Fruit fly (Drosophila melanogaster): ENCODE data around the gene unk.

The unk gene

dm6 chr3R:23173393-23173981 is 15.8 kb upstream of the unk start, which contains the start of gene CG46310:
Gene CG46310, plus strand, starts transcription at chr3R:23173873.
- TF ChIP-seq D1 (tag; optimal IDR thresholded peaks at IDR 0.05), result peak; percentile 59
- TF ChIP-seq CG10348 (GFP tag; IDR thresholded peaks at IDR 0.05), result no peak
- TF ChIP-seq Ets98B (GFP tag; IDR thresholded peaks at IDR 0.05), result peak; percentile 79
- peak; percentile 68 for TF ChIP-seq CG15710 (tag; optimal IDR thresholded peaks at IDR 0.05)
- peak; percentile 64 for TF ChIP-seq CG17806 (tag; optimal IDR thresholded peaks at IDR 0.05)
- TF ChIP-seq CG32121 (GFP tag; IDR thresholded peaks at IDR 0.05), result peak; percentile 87
- TF ChIP-seq fd96Ca (GFP tag; IDR thresholded peaks at IDR 0.05), result no peak; the same call in 1 of the 3 replicates
- peak; percentile 96 for TF ChIP-seq Snoo (tag; optimal IDR thresholded peaks at IDR 0.05)
- peak; percentile 47 for TF ChIP-seq CG13204 (GFP tag; optimal IDR thresholded peaks at IDR 0.05)
- TF ChIP-seq gl (tag; optimal IDR thresholded peaks at IDR 0.05), result peak; percentile 42
- TF ChIP-seq CG8159 (tag; optimal IDR thresholded peaks at IDR 0.05), result peak; percentile 78
- TF ChIP-seq Pif1B (GFP tag; optimal IDR thresholded peaks at IDR 0.05), result peak; percentile 62
- TF ChIP-seq CG9948 (tag; optimal IDR thresholded peaks at IDR 0.05), result peak; percentile 53
- peak; percentile 83 for TF ChIP-seq CG12605 (GFP tag; IDR thresholded peaks at IDR 0.05)
- TF ChIP-seq CG14655 (GFP tag; optimal IDR thresholded peaks at IDR 0.05), result peak; percentile 77
- no peak for TF ChIP-seq CG34367 (tag; optimal IDR thresholded peaks at IDR 0.05)
- peak; percentile 58 for TF ChIP-seq EcR (GFP tag; optimal IDR thresholded peaks at IDR 0.05)
- TF ChIP-seq CG4496 (GFP tag; IDR thresholded peaks at IDR 0.05), result peak; percentile 89
- TF ChIP-seq rn (GFP tag; IDR thresholded peaks at IDR 0.05), result peak; percentile 83
- TF ChIP-seq CG8301 (tag; optimal IDR thresholded peaks at IDR 0.05), result peak; percentile 68
- TF ChIP-seq Pif1A (GFP tag; optimal IDR thresholded peaks at IDR 0.05), result peak; percentile 76

- TF ChIP-seq gl (tag; optimal IDR thresholded peaks at IDR 0.05), result no peak
Measured at dm6 chr3R:23171867-23172266, 14.2 kb upstream of the unk start.

- TF ChIP-seq gl (tag; optimal IDR thresholded peaks at IDR 0.05), result no peak
- no peak for TF ChIP-seq CG13204 (GFP tag; optimal IDR thresholded peaks at IDR 0.05)
- no peak for TF ChIP-seq Ets98B (GFP tag; IDR thresholded peaks at IDR 0.05)
- no peak for TF ChIP-seq Snoo (tag; optimal IDR thresholded peaks at IDR 0.05)
- TF ChIP-seq rn (GFP tag; IDR thresholded peaks at IDR 0.05), result no peak
- no peak for TF ChIP-seq CG12605 (GFP tag; IDR thresholded peaks at IDR 0.05)
- TF ChIP-seq CG8159 (tag; optimal IDR thresholded peaks at IDR 0.05), result no peak
- no peak for TF ChIP-seq CG9948 (tag; optimal IDR thresholded peaks at IDR 0.05)
- no peak for TF ChIP-seq CG34367 (tag; optimal IDR thresholded peaks at IDR 0.05)
Measured at dm6 chr3R:23170335-23170734, 12.7 kb upstream of the unk start.

- TF ChIP-seq CG4496 (GFP tag; IDR thresholded peaks at IDR 0.05) (0 out of 3 replicates have a peak, but pooled peaks have one; percentile 3), Ets98B (GFP tag; IDR thresholded peaks at IDR 0.05) (no peak; the same call in 1 of the 2 replicates), fd96Ca (GFP tag; IDR thresholded peaks at IDR 0.05) (peak; percentile 30; the same call in 1 of the 3 replicates)
Measured at dm6 chr3R:23167507-23168324, 10.1 kb upstream of the unk start, which contains the start of gene Irk1. Gene Irk1, plus strand, starts transcription at chr3R:23168317.

- no peak for TF ChIP-seq CG15710 (tag; optimal IDR thresholded peaks at IDR 0.05)
- TF ChIP-seq CG4496 (GFP tag; IDR thresholded peaks at IDR 0.05), result no peak
- TF ChIP-seq CG17806 (tag; optimal IDR thresholded peaks at IDR 0.05), result no peak
- no peak for TF ChIP-seq CG32121 (GFP tag; IDR thresholded peaks at IDR 0.05)
- no peak for TF ChIP-seq CG34367 (tag; optimal IDR thresholded peaks at IDR 0.05)
- no peak for TF ChIP-seq EcR (GFP tag; optimal IDR thresholded peaks at IDR 0.05)
- no peak for TF ChIP-seq CG9948 (tag; optimal IDR thresholded peaks at IDR 0.05)
- no peak for TF ChIP-seq rn (GFP tag; IDR thresholded peaks at IDR 0.05)
- no peak for TF ChIP-seq CG12605 (GFP tag; IDR thresholded peaks at IDR 0.05)
- TF ChIP-seq CG8159 (tag; optimal IDR thresholded peaks at IDR 0.05), result no peak
Measured at dm6 chr3R:23164630-23165029, 7.0 kb upstream of the unk start.

dm6 chr3R:23164134-23164533 is 6.5 kb upstream of the unk start:
- TF ChIP-seq CG14655 (GFP tag; optimal IDR thresholded peaks at IDR 0.05) (no peak), EcR (GFP tag; optimal IDR thresholded peaks at IDR 0.05) (no peak), CG32121 (GFP tag; IDR thresholded peaks at IDR 0.05) (no peak), gl (tag; optimal IDR thresholded peaks at IDR 0.05) (no peak), CG9948 (tag; optimal IDR thresholded peaks at IDR 0.05) (no peak), CG34367 (tag; optimal IDR thresholded peaks at IDR 0.05) (no peak), CG15710 (tag; optimal IDR thresholded peaks at IDR 0.05) (no peak), Pif1B (GFP tag; optimal IDR thresholded peaks at IDR 0.05) (no peak), CG17806 (tag; optimal IDR thresholded peaks at IDR 0.05) (no peak), Ets98B (GFP tag; IDR thresholded peaks at IDR 0.05) (no peak), rn (GFP tag; IDR thresholded peaks at IDR 0.05) (no peak), D1 (tag; optimal IDR thresholded peaks at IDR 0.05) (no peak), fd96Ca (GFP tag; IDR thresholded peaks at IDR 0.05) (no peak), CG8159 (tag; optimal IDR thresholded peaks at IDR 0.05) (no peak), CG12605 (GFP tag; IDR thresholded peaks at IDR 0.05) (no peak), CG4496 (GFP tag; IDR thresholded peaks at IDR 0.05) (no peak), Pif1A (GFP tag; optimal IDR thresholded peaks at IDR 0.05) (no peak), Snoo (tag; optimal IDR thresholded peaks at IDR 0.05) (no peak), CG10348 (GFP tag; IDR thresholded peaks at IDR 0.05) (no peak), CG8301 (tag; optimal IDR thresholded peaks at IDR 0.05) (no peak)

Measured in whole organism, pupa.